Worm (Caenorhabditis elegans) whole organism, L1 larva: ENCODE results near the gene ceeh-1.
A peak's percentile ranks its signal among the peaks of the same experiment; 100 is the strongest.

Experiments
- C04F5.9 ChIP-seq: sonication (generic microtip); optimal IDR thresholded peaks from 2 replicates; lab custom pipeline; 2016; ENCODE audit warnings: missing genetic modification characterization, missing compliant biosample characterization
- C34B4.2 ChIP-seq: sonication (generic microtip); optimal IDR thresholded peaks from 2 replicates; lab custom pipeline; 2017; ENCODE audit warnings: mild to moderate bottlenecking, missing genetic modification characterization, missing compliant biosample characterization
- F16B12.6 ChIP-seq: fragments of 150-350 bp; optimal IDR thresholded peaks from 2 replicates; lab custom pipeline; 2014; ENCODE audit warnings: missing biosample characterization, missing genetic modification characterization
- alr-1 ChIP-seq: fragments of 200-800 bp; sonication (Bioruptor generic); optimal IDR thresholded peaks from 2 replicates; lab custom pipeline; 2018; ENCODE audit warnings: borderline replicate concordance, mild to moderate bottlenecking, missing genetic modification characterization, missing compliant biosample characterization
- aly-2 ChIP-seq: fragments of 150-350 bp; optimal IDR thresholded peaks from 2 replicates; lab custom pipeline; 2014; ENCODE audit warnings: missing biosample characterization, missing genetic modification characterization
- ama-1 ChIP-seq: fragments of 150-350 bp; optimal IDR thresholded peaks from 2 replicates; lab custom pipeline; 2014
- ceh-63 ChIP-seq: fragments of 200-800 bp; sonication (Bioruptor generic); optimal IDR thresholded peaks from 2 replicates; lab custom pipeline; 2018; ENCODE audit warnings: mild to moderate bottlenecking, missing genetic modification characterization, missing compliant biosample characterization
- ceh-82 ChIP-seq, 3 experiments: fragments of 150-350 bp in 1 of 3; sonication (generic microtip) in 2 of 3; optimal IDR thresholded peaks; 2 replicates each; lab custom pipeline; 2014 to 2017; ENCODE audit warnings: missing biosample characterization in 3 of 3, missing genetic modification characterization in 3 of 3
- ceh-88 ChIP-seq: fragments of 200-800 bp; sonication (Bioruptor generic); IDR thresholded peaks from 2 replicates; pipeline ENCODE4 v1.3.6; 2022; ENCODE audit warnings: missing genetic modification characterization, missing compliant biosample characterization
- dpl-1 ChIP-seq, 3 experiments: fragments of 150-350 bp in 2 of 3; sonication (generic microtip) in 1 of 3; optimal IDR thresholded peaks; 2 replicates each; lab custom pipeline; 2014 to 2017; ENCODE audit warnings: missing biosample characterization in 3 of 3, missing genetic modification characterization in 3 of 3, missing genetic modification reagents in 3 of 3
- dsc-1 ChIP-seq: sonication (generic microtip); optimal IDR thresholded peaks from 2 replicates; lab custom pipeline; 2016; ENCODE audit warnings: mild to moderate bottlenecking, missing genetic modification characterization, missing compliant biosample characterization
- efl-3 ChIP-seq: fragments of 200-800 bp; sonication (Bioruptor generic); optimal IDR thresholded peaks from 2 replicates; lab custom pipeline; 2018; ENCODE audit warnings: mild to moderate bottlenecking, missing genetic modification characterization, missing compliant biosample characterization
- egl-13 ChIP-seq: sonication (generic microtip); optimal IDR thresholded peaks from 2 replicates; lab custom pipeline; 2016; ENCODE audit warnings: missing genotype, missing genetic modification reagents, missing genetic modification characterization, missing compliant biosample characterization
- elt-2 ChIP-seq: sonication (generic microtip); optimal IDR thresholded peaks from 2 replicates; lab custom pipeline; 2016; ENCODE audit warnings: missing genetic modification characterization, mild to moderate bottlenecking, inconsistent platforms, missing compliant biosample characterization, missing genetic modification reagents
- elt-3 ChIP-seq, 6 experiments: fragments of 150-350 bp in 1 of 6; sonication (generic microtip); optimal IDR thresholded peaks; 2 replicates each; lab custom pipeline; 2017 to 2018; ENCODE audit warnings: missing biosample characterization in 6 of 6, missing genetic modification characterization in 6 of 6, inconsistent platforms in 1 of 6
- ets-5 ChIP-seq: fragments of 200-800 bp; sonication (Bioruptor generic); IDR thresholded peaks from 2 replicates; pipeline ENCODE4 v1.3.6; 2022; ENCODE audit warnings: missing genetic modification characterization, missing compliant biosample characterization
- fkh-8 ChIP-seq: sonication (generic microtip); optimal IDR thresholded peaks from 2 replicates; lab custom pipeline; 2016; ENCODE audit warnings: mild to moderate bottlenecking, missing genetic modification characterization, missing compliant biosample characterization
- grh-1 ChIP-seq: fragments of 200-800 bp; sonication (Bioruptor generic); IDR thresholded peaks from 2 replicates; pipeline ENCODE4 v1.3.6; 2022; ENCODE audit warnings: missing genetic modification reagents, missing genetic modification characterization, missing compliant biosample characterization
- hpl-2 ChIP-seq: fragments of 150-350 bp; optimal IDR thresholded peaks from 2 replicates; lab custom pipeline; 2014; ENCODE audit warnings: missing biosample characterization, missing genetic modification reagents, missing genetic modification characterization
- isw-1 ChIP-seq: fragments of 200-800 bp; sonication (Bioruptor generic); IDR thresholded peaks from 2 replicates; pipeline ENCODE4 v1.3.6; 2022; ENCODE audit warnings: missing genetic modification characterization, missing compliant biosample characterization
- jun-1 ChIP-seq: fragments of 150-350 bp; optimal IDR thresholded peaks from 2 replicates; lab custom pipeline; 2014; ENCODE audit warnings: missing biosample characterization, missing genetic modification reagents, missing genetic modification characterization
- lir-3 ChIP-seq: sonication (generic microtip); optimal IDR thresholded peaks from 2 replicates; lab custom pipeline; 2016; ENCODE audit warnings: mild to moderate bottlenecking, missing genetic modification characterization, moderate library complexity, missing compliant biosample characterization; ENCODE audit not compliant: poor library complexity
- mdl-1 ChIP-seq, 2 experiments: fragments of 150-350 bp; optimal IDR thresholded peaks; 2 replicates each; lab custom pipeline; 2014 to 2017; ENCODE audit warnings: missing biosample characterization in 2 of 2, missing genetic modification characterization in 2 of 2, inconsistent platforms in 1 of 2
- nhr-11 ChIP-seq: fragments of 150-350 bp; optimal IDR thresholded peaks from 2 replicates; lab custom pipeline; 2014; ENCODE audit warnings: missing biosample characterization, missing genetic modification characterization
- nhr-19 ChIP-seq: fragments of 200-800 bp; sonication (Bioruptor generic); conservative IDR thresholded peaks from 2 replicates; pipeline ENCODE4 v1.3.6; 2022; ENCODE audit warnings: missing genetic modification characterization, missing compliant biosample characterization
- nhr-20 ChIP-seq: sonication (generic microtip); optimal IDR thresholded peaks from 2 replicates; lab custom pipeline; 2016; ENCODE audit warnings: mild to moderate bottlenecking, missing genetic modification characterization, missing compliant biosample characterization
- nhr-28 ChIP-seq: fragments of 150-350 bp; optimal IDR thresholded peaks from 2 replicates; lab custom pipeline; 2014; ENCODE audit warnings: missing biosample characterization, missing genetic modification characterization
- nhr-47 ChIP-seq: sonication (generic microtip); optimal IDR thresholded peaks from 2 replicates; lab custom pipeline; 2016; ENCODE audit warnings: mild to moderate bottlenecking, missing genetic modification characterization, moderate library complexity, missing compliant biosample characterization
- nhr-77 ChIP-seq: fragments of 150-350 bp; optimal IDR thresholded peaks from 2 replicates; lab custom pipeline; 2014; ENCODE audit warnings: missing biosample characterization, missing genetic modification characterization
- nhr-85 ChIP-seq: sonication (generic microtip); peaks from one replicate; lab custom pipeline; 2016; ENCODE audit warnings: missing genetic modification characterization, inconsistent platforms, missing compliant biosample characterization
- nhr-90 ChIP-seq: sonication (generic microtip); optimal IDR thresholded peaks from 2 replicates; lab custom pipeline; 2016; ENCODE audit warnings: mild to moderate bottlenecking, missing genetic modification characterization, missing compliant biosample characterization; ENCODE audit not compliant: poor library complexity
- pag-3 ChIP-seq: sonication (generic microtip); optimal IDR thresholded peaks from 2 replicates; lab custom pipeline; 2017; ENCODE audit warnings: missing genetic modification characterization, mild to moderate bottlenecking, missing compliant biosample characterization, antibody characterized with exemption, borderline replicate concordance; ENCODE audit not compliant: insufficient read depth
- pax-3 ChIP-seq: fragments of 200-800 bp; sonication (Bioruptor generic); optimal IDR thresholded peaks from 2 replicates; lab custom pipeline; 2018; ENCODE audit warnings: mild to moderate bottlenecking, missing genetic modification characterization, moderate library complexity, missing compliant biosample characterization
- pqm-1 ChIP-seq: sonication (generic microtip); optimal IDR thresholded peaks from 3 replicates; lab custom pipeline; 2017; ENCODE audit warnings: missing biosample characterization, missing genetic modification characterization
- rnt-1 ChIP-seq: sonication (generic microtip); optimal IDR thresholded peaks from 2 replicates; lab custom pipeline; 2016; ENCODE audit warnings: mild to moderate bottlenecking, missing genetic modification characterization, moderate library complexity, missing compliant biosample characterization
- skn-1 ChIP-seq: fragments of 150-350 bp; optimal IDR thresholded peaks from 2 replicates; lab custom pipeline; 2014; ENCODE audit warnings: missing biosample characterization, missing genetic modification characterization
- snpc-4 ChIP-seq: fragments of 150-350 bp; optimal IDR thresholded peaks from 2 replicates; lab custom pipeline; 2014; ENCODE audit warnings: missing biosample characterization, missing genetic modification characterization
- snu-23 ChIP-seq: sonication (generic microtip); optimal IDR thresholded peaks from 2 replicates; lab custom pipeline; 2016; ENCODE audit warnings: missing genetic modification characterization, missing compliant biosample characterization
- sptf-1 ChIP-seq: fragments of 150-350 bp; optimal IDR thresholded peaks from 2 replicates; lab custom pipeline; 2014; ENCODE audit warnings: missing biosample characterization, missing genetic modification characterization
- swsn-7 ChIP-seq: sonication (generic microtip); optimal IDR thresholded peaks from 2 replicates; lab custom pipeline; 2016; ENCODE audit warnings: missing genetic modification characterization, missing compliant biosample characterization
- tlp-1 ChIP-seq: fragments of 150-350 bp; optimal IDR thresholded peaks from 2 replicates; lab custom pipeline; 2014; ENCODE audit warnings: missing biosample characterization, missing genetic modification characterization
- unc-130 ChIP-seq: fragments of 150-350 bp; optimal IDR thresholded peaks from 2 replicates; lab custom pipeline; 2017; ENCODE audit warnings: missing biosample characterization, missing genetic modification characterization, inconsistent platforms
- unc-86 ChIP-seq: sonication (generic microtip); optimal IDR thresholded peaks from 2 replicates; lab custom pipeline; 2016; ENCODE audit warnings: missing genetic modification characterization, missing compliant biosample characterization
- unc-98 ChIP-seq: fragments of 200-800 bp; sonication (Bioruptor generic); IDR thresholded peaks from 2 replicates; pipeline ENCODE4 v1.3.6; 2022; ENCODE audit warnings: missing genetic modification characterization, missing compliant biosample characterization
- vab-15 ChIP-seq: sonication (generic microtip); optimal IDR thresholded peaks from 2 replicates; lab custom pipeline; 2017; ENCODE audit warnings: missing genotype, mild to moderate bottlenecking, missing genetic modification characterization, missing compliant biosample characterization
- xbp-1 ChIP-seq: sonication (generic microtip); optimal IDR thresholded peaks from 2 replicates; lab custom pipeline; 2016; ENCODE audit warnings: missing genetic modification characterization, missing compliant biosample characterization
- zip-4 ChIP-seq: fragments of 200-800 bp; sonication (Bioruptor generic); optimal IDR thresholded peaks from 2 replicates; lab custom pipeline; 2018; ENCODE audit warnings: mild to moderate bottlenecking, missing genetic modification characterization, moderate library complexity, missing compliant biosample characterization
- ztf-11 ChIP-seq, 2 experiments: sonication (generic microtip); optimal IDR thresholded peaks; 2 replicates each; lab custom pipeline; 2016 to 2017; ENCODE audit warnings: missing genetic modification characterization in 2 of 2, missing biosample characterization in 1 of 2, missing compliant biosample characterization in 1 of 2
- ztf-4 ChIP-seq: fragments of 150-350 bp; optimal IDR thresholded peaks from 2 replicates; lab custom pipeline; 2014; ENCODE audit warnings: missing biosample characterization, missing genetic modification characterization

The ceeh-1 gene

ce11 chrIII:835713-836278, 3.7 kb upstream of the ceeh-1 start (continued):
- TF ChIP-seq fkh-8 = peak; percentile 24
- TF ChIP-seq nhr-47 (tag; lab: Kevin White, UChicago) = peak; percentile 68
- peak; percentile 32 for TF ChIP-seq dsc-1 (tag; lab: Kevin White, UChicago)
- peak; percentile 30 for TF ChIP-seq skn-1 (tag; lab: Kevin White, UChicago)
- TF ChIP-seq snpc-4 (tag; lab: Kevin White, UChicago) = no peak
- TF ChIP-seq unc-98 (GFP tag; lab: Robert Waterston, UW) = no peak
- peak; percentile 18 for TF ChIP-seq xbp-1
- TF ChIP-seq vab-15 (tag; lab: Kevin White, UChicago) = no peak
- no peak for TF ChIP-seq hpl-2
- TF ChIP-seq pqm-1 (tag; lab: Kevin White, UChicago) = no peak
- TF ChIP-seq jun-1 (tag; lab: Kevin White, UChicago) = peak; percentile 68
- no peak for TF ChIP-seq dpl-1 (GFP tag; optimal IDR thresholded peaks at IDR 0.05; lab: Kevin White, UChicago)
- no peak for TF ChIP-seq pag-3
- TF ChIP-seq nhr-77 (tag; lab: Kevin White, UChicago) = peak; percentile 51
- peak; percentile 69 for TF ChIP-seq nhr-90
- TF ChIP-seq mdl-1 (tag; optimal IDR thresholded peaks at IDR 0.05; lab: Kevin White, UChicago) = no peak
- no peak for TF ChIP-seq elt-3 (tag; optimal IDR thresholded peaks at IDR 0.05; lab: Kevin White, UChicago)
- no peak for TF ChIP-seq alr-1 (tag; lab: Kevin White, UChicago)
- TF ChIP-seq ceh-63 (GFP tag; lab: Kevin White, UChicago) = no peak
- peak; percentile 14 for TF ChIP-seq egl-13 (tag; lab: Kevin White, UChicago)
- TF ChIP-seq F16B12.6 (tag; lab: Kevin White, UChicago) = no peak
- peak; percentile 47 for TF ChIP-seq unc-86 (tag; lab: Kevin White, UChicago)
- peak; percentile 36; the same call in 1 of the 2 replicates for TF ChIP-seq isw-1
- peak; percentile 73 for TF ChIP-seq ceh-88 (GFP tag; lab: Robert Waterston, UW)
- TF ChIP-seq nhr-19 (GFP tag; lab: Robert Waterston, UW) = peak; percentile 42; the same call in 1 of the 2 replicates
- peak; percentile 38 for TF ChIP-seq rnt-1
- TF ChIP-seq C34B4.2 (tag; lab: Kevin White, UChicago) = peak; percentile 55
- no peak for TF ChIP-seq unc-130 (tag; lab: Kevin White, UChicago)
- TF ChIP-seq nhr-85 = peak; percentile 75
- TF ChIP-seq ztf-4 = peak; percentile 81
- peak; percentile 31 for TF ChIP-seq nhr-20 (tag; lab: Kevin White, UChicago)
- peak; percentile 94; the same call in 1 of the 2 replicates for TF ChIP-seq ets-5 (GFP tag; lab: Robert Waterston, UW)
- peak; percentile 71 for TF ChIP-seq pax-3 (tag; lab: Kevin White, UChicago)
- no peak for TF ChIP-seq C04F5.9 (tag; lab: Kevin White, UChicago)
- TF ChIP-seq nhr-11 (tag; lab: Kevin White, UChicago) = peak; percentile 22
- TF ChIP-seq snu-23 (GFP tag; lab: Kevin White, UChicago) = peak; percentile 15
- peak; percentile 66 for TF ChIP-seq grh-1
- TF ChIP-seq aly-2 (tag; lab: Kevin White, UChicago) = peak; percentile 34
- peak in 1 of 2 experiments; percentile 63 for TF ChIP-seq ztf-11 (tag; optimal IDR thresholded peaks at IDR 0.05; lab: Kevin White, UChicago)

DNA sequence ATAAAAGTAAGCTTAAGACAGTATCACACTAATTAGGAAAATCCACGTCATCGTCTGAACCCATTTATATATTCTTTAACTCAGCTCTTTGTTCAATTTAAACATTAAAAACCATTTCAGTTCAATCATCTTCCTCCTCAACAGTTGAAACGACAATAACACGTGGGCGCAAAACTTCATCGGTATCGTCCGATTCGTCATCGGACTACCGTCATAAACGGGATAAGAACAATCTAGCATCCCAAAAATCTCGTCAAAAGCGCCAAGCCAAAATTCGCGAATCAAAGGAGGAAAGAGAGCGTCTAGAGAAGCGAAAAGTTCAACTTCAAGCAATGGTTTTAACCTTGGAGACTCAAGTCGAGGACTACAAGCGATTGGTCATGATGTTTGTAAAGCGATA, 3.1 kb upstream of the ceeh-1 start:
- TF ChIP-seq dsc-1 (tag; lab: Kevin White, UChicago) (peak; percentile 10), ama-1 (peak; percentile 22), snu-23 (GFP tag; lab: Kevin White, UChicago) (no peak)

ce11 chrIII:834443-834815, 2.4 kb upstream of the ceeh-1 start:
- TF ChIP-seq ztf-11 (tag; optimal IDR thresholded peaks at IDR 0.05; lab: Kevin White, UChicago) = no peak
- TF ChIP-seq swsn-7 (tag; lab: Kevin White, UChicago) = no peak
- no peak for TF ChIP-seq snpc-4 (tag; lab: Kevin White, UChicago)
- TF ChIP-seq efl-3 (GFP tag; lab: Kevin White, UChicago) = no peak
- TF ChIP-seq jun-1 (tag; lab: Kevin White, UChicago) = no peak
- TF ChIP-seq mdl-1 (tag; optimal IDR thresholded peaks at IDR 0.05; lab: Kevin White, UChicago) = peak in 1 of 2 experiments; percentile 7
- no peak for TF ChIP-seq lir-3
- no peak for TF ChIP-seq ztf-4
- no peak for TF ChIP-seq nhr-28
- no peak for TF ChIP-seq sptf-1
- TF ChIP-seq nhr-11 (tag; lab: Kevin White, UChicago) = no peak
- peak; percentile 7 for TF ChIP-seq zip-4 (GFP tag; lab: Kevin White, UChicago)
- TF ChIP-seq tlp-1 = no peak
- no peak for TF ChIP-seq nhr-19 (GFP tag; lab: Robert Waterston, UW)
- TF ChIP-seq egl-13 (tag; lab: Kevin White, UChicago) = no peak
- no peak for TF ChIP-seq ceh-82 (tag; optimal IDR thresholded peaks at IDR 0.05; lab: Kevin White, UChicago)
- TF ChIP-seq elt-2 (tag; lab: Kevin White, UChicago) = no peak
- peak; percentile 64 for TF ChIP-seq nhr-85
